Worm (Caenorhabditis elegans): ENCODE results near the gene srg-56.

srg-56 gene

ce11 chrV:2767465-2767864 lies 29.4 kb upstream of the srg-56 start, which contains the start of gene R05D8.9:
R05D8.9 (minus strand) TSS chrV:2767565.
- TF ChIP-seq attf-5 (GFP tag; optimal IDR thresholded peaks at IDR 0.05): no peak
- no peak for TF ChIP-seq snpc-3.4 (tag; optimal IDR thresholded peaks at IDR 0.05)

ce11 chrV:2765052-2765451 lies 27.0 kb upstream of the srg-56 start, which contains the start of gene dhs-14:
dhs-14 (minus strand) TSS chrV:2765200.
- TF ChIP-seq dpl-1 (GFP tag; optimal IDR thresholded peaks at IDR 0.05) (no peak), rcor-1 (GFP tag; IDR thresholded peaks at IDR 0.05) (no peak), tlf-1 (GFP tag; optimal IDR thresholded peaks at IDR 0.05) (no peak), nhr-80 (tag; optimal IDR thresholded peaks at IDR 0.05) (peak; percentile 83), egl-18 (GFP tag; IDR thresholded peaks at IDR 0.05) (no peak), rpc-1 (optimal IDR thresholded peaks at IDR 0.05) (no peak), rpc-1 (tag; optimal IDR thresholded peaks at IDR 0.05) (no peak), tbx-9 (tag; optimal IDR thresholded peaks at IDR 0.05; ENCODE audit: borderline replicate concordance) (no peak), pha-4 (tag; optimal IDR thresholded peaks at IDR 0.05) (no peak), nfyb-1 (GFP tag; IDR thresholded peaks at IDR 0.05) (no peak), ztf-28 (GFP tag; IDR thresholded peaks at IDR 0.05) (no peak), xnd-1 (tag; optimal IDR thresholded peaks at IDR 0.05) (no peak), hlh-12 (tag; optimal IDR thresholded peaks at IDR 0.05) (no peak), dox-1 (GFP tag; IDR thresholded peaks at IDR 0.05) (0 out of 2 replicates have a peak, but pooled peaks have one; percentile 23)

- TF ChIP-seq Y56A3A.18 (GFP tag; IDR thresholded peaks at IDR 0.05): no peak
- no peak for TF ChIP-seq bed-1 (GFP tag; IDR thresholded peaks at IDR 0.05)
- no peak for TF ChIP-seq let-607 (tag; optimal IDR thresholded peaks at IDR 0.05)
- no peak for TF ChIP-seq cebp-2 (GFP tag; IDR thresholded peaks at IDR 0.05)
- no peak for TF ChIP-seq dox-1 (GFP tag; IDR thresholded peaks at IDR 0.05)
- TF ChIP-seq F23B12.7 (tag; optimal IDR thresholded peaks at IDR 0.05; ENCODE audit: insufficient read depth): no peak
- no peak for TF ChIP-seq lin-40 (tag; optimal IDR thresholded peaks at IDR 0.05)
- TF ChIP-seq hsf-1 (GFP tag; IDR thresholded peaks at IDR 0.05): no peak
- TF ChIP-seq sptf-2 (GFP tag; optimal IDR thresholded peaks at IDR 0.05): no peak
- TF ChIP-seq B0035.1 (tag; optimal IDR thresholded peaks at IDR 0.05): no peak
These were observed 25.0 kb upstream of the srg-56 start, which contains the start of gene R05D8.7 for ce11 chrV:2763105-2763504. R05D8.7 (minus strand) TSS chrV:2763208.

ce11 chrV:2761470-2761869 lies 23.4 kb upstream of the srg-56 start:
- TF ChIP-seq zfh-2 (GFP tag; conservative IDR thresholded peaks at IDR 0.05) (peak; percentile 75), nhr-120 (GFP tag; IDR thresholded peaks at IDR 0.05) (no peak), nhr-90 (tag; optimal IDR thresholded peaks at IDR 0.05) (no peak)

- TF ChIP-seq ztf-25 (GFP tag; IDR thresholded peaks at IDR 0.05) (no peak), lin-54 (GFP tag; optimal IDR thresholded peaks at IDR 0.05) (no peak), ama-1 (optimal IDR thresholded peaks at IDR 0.05) (no peak), ama-1 (GFP tag; optimal IDR thresholded peaks at IDR 0.05) (no peak), sdz-38 (tag; optimal IDR thresholded peaks at IDR 0.05) (no peak), ztf-6 (GFP tag; IDR thresholded peaks at IDR 0.05) (no peak), rec-8 (tag; optimal IDR thresholded peaks at IDR 0.05) (no peak), ztf-18 (tag; optimal IDR thresholded peaks at IDR 0.05) (no peak), nhr-90 (tag; optimal IDR thresholded peaks at IDR 0.05) (no peak), nhr-179 (tag; optimal IDR thresholded peaks at IDR 0.05) (no peak), K11D2.4 (GFP tag; IDR thresholded peaks at IDR 0.05) (no peak)
These were observed 21.4 kb upstream of the srg-56 start, which contains the start of gene srg-58 for ce11 chrV:2759456-2759855. srg-58 (minus strand) TSS chrV:2759556.
